Fruit fly (Drosophila melanogaster): ENCODE results near the gene dmt.

DNA sequence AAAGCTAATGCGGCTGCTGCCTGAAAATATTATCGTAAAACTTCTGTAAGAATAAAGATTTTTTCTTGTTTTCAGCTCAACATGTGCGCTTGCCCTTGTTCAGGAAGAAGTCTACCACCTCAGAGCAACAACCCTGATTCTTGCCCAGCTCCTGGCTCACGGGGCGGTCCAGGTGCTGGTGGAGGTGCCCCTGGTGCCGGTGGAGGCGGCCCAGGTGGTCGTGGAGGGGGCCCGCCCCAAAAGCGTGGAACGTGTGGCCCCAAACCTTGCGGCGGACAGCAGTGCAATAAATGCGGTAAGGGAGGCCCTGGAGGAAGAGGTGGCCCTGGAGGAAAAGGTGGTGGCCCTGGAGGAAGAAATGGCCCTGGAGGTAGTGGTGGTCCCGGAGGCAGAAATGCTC is 33.1 kb downstream of the dmt start:
- no peak for TF ChIP-seq EcR (GFP tag; optimal IDR thresholded peaks at IDR 0.05)
- no peak for TF ChIP-seq CG13204 (GFP tag; optimal IDR thresholded peaks at IDR 0.05)
- no peak for TF ChIP-seq Snoo (tag; optimal IDR thresholded peaks at IDR 0.05)
- no peak for TF ChIP-seq CG9948 (tag; optimal IDR thresholded peaks at IDR 0.05)
- TF ChIP-seq Pif1A (GFP tag; optimal IDR thresholded peaks at IDR 0.05) = no peak
- no peak for TF ChIP-seq CG8301 (tag; optimal IDR thresholded peaks at IDR 0.05)

All from whole organism, pupa.